Fruit fly (Drosophila melanogaster) S2 (cell line): Measurements from ENCODE around the gene CG15570.

Experiments used
- CG8478 ChIP-seq: fragments of >200 bp; optimal IDR thresholded peaks from 2 replicates; lab custom pipeline; 2018
- CTCF ChIP-seq, 2 experiments: fragments of >200 bp; optimal IDR thresholded peaks; 2 replicates each; lab custom pipeline; 2018

CG15570 gene

dm6 chrX:4212725-4213124, 5.2 kb upstream of the CG15570 start, which contains the start of gene CG43288:
CG43288 (plus strand) TSS chrX:4213025.
- TF ChIP-seq CG8478 (lab: Kevin White, UChicago) (no peak), CTCF (optimal IDR thresholded peaks at IDR 0.05; lab: Kevin White, UChicago) (no peak)

dm6 chrX:4214371-4214770, 3.6 kb upstream of the CG15570 start:
- TF ChIP-seq CG8478 (lab: Kevin White, UChicago) = no peak
- no peak for TF ChIP-seq CTCF (optimal IDR thresholded peaks at IDR 0.05; lab: Kevin White, UChicago)

dm6 chrX:4217294-4217693, 676 bp upstream of the CG15570 start, which contains the start of gene CG15571:
CG15571 (minus strand) TSS chrX:4217394.
- TF ChIP-seq CTCF (optimal IDR thresholded peaks at IDR 0.05; lab: Kevin White, UChicago) = no peak
- no peak for TF ChIP-seq CG8478 (lab: Kevin White, UChicago)

- TF ChIP-seq CTCF (optimal IDR thresholded peaks at IDR 0.05; lab: Kevin White, UChicago) (no peak), CG8478 (lab: Kevin White, UChicago) (no peak)
Measured at dm6 chrX:4225020-4225419, 7.0 kb downstream of the CG15570 start.

- no peak for TF ChIP-seq CTCF (optimal IDR thresholded peaks at IDR 0.05; lab: Kevin White, UChicago)
- no peak for TF ChIP-seq CG8478 (lab: Kevin White, UChicago)
Measured at dm6 chrX:4240146-4240545, 22.2 kb downstream of the CG15570 start.

- TF ChIP-seq CTCF (optimal IDR thresholded peaks at IDR 0.05; lab: Kevin White, UChicago) = no peak
- TF ChIP-seq CG8478 (lab: Kevin White, UChicago) = no peak
Measured at dm6 chrX:4242726-4243125, 24.8 kb downstream of the CG15570 start, which contains the start of gene Femcoat. Femcoat (minus strand) TSS chrX:4242826.

- no peak for TF ChIP-seq CG8478 (lab: Kevin White, UChicago)
Measured at dm6 chrX:4246039-4246438, 28.1 kb downstream of the CG15570 start, which contains the start of gene Muc4B. Muc4B (minus strand) TSS chrX:4246139.

dm6 chrX:4247013-4247412, 29.0 kb downstream of the CG15570 start, which contains the start of gene CG43134:
CG43134 (plus strand) TSS chrX:4247313.
- TF ChIP-seq CG8478 (lab: Kevin White, UChicago) = no peak
- no peak for TF ChIP-seq CTCF (optimal IDR thresholded peaks at IDR 0.05; lab: Kevin White, UChicago)

- TF ChIP-seq CTCF (optimal IDR thresholded peaks at IDR 0.05; lab: Kevin White, UChicago) (no peak), CG8478 (lab: Kevin White, UChicago) (no peak)
Measured at dm6 chrX:4248077-4248476, 30.1 kb downstream of the CG15570 start, which contains the start of gene CG43135. CG43135 (plus strand) TSS chrX:4248377.

- TF ChIP-seq CTCF (optimal IDR thresholded peaks at IDR 0.05; lab: Kevin White, UChicago) = no peak
- TF ChIP-seq CG8478 (lab: Kevin White, UChicago) = no peak
Measured at dm6 chrX:4252690-4253089, 34.7 kb downstream of the CG15570 start, which contains the start of gene CG15576. CG15576 (minus strand) TSS chrX:4252790.

- no peak for TF ChIP-seq CTCF (optimal IDR thresholded peaks at IDR 0.05; lab: Kevin White, UChicago)
- no peak for TF ChIP-seq CG8478 (lab: Kevin White, UChicago)
Measured at dm6 chrX:4262661-4263060, 44.7 kb downstream of the CG15570 start.

dm6 chrX:4264319-4264718, 46.3 kb downstream of the CG15570 start:
- TF ChIP-seq CTCF (optimal IDR thresholded peaks at IDR 0.05; lab: Kevin White, UChicago) (no peak), CG8478 (lab: Kevin White, UChicago) (no peak)

dm6 chrX:4265327-4265726, 47.4 kb downstream of the CG15570 start:
- TF ChIP-seq CG8478 (lab: Kevin White, UChicago) (no peak), CTCF (optimal IDR thresholded peaks at IDR 0.05; lab: Kevin White, UChicago) (no peak)

dm6 chrX:4265797-4266196, 47.8 kb downstream of the CG15570 start, which contains the start of gene CG12691:
CG12691 (plus strand) TSS chrX:4266097.
- TF ChIP-seq CTCF (optimal IDR thresholded peaks at IDR 0.05; lab: Kevin White, UChicago) = no peak
- no peak for TF ChIP-seq CG8478 (lab: Kevin White, UChicago)

- TF ChIP-seq CG8478 (lab: Kevin White, UChicago) (no peak), CTCF (optimal IDR thresholded peaks at IDR 0.05; lab: Kevin White, UChicago) (no peak)
Measured at dm6 chrX:4268401-4268800, 50.4 kb downstream of the CG15570 start, which contains the start of gene CG15572. CG15572 (plus strand) TSS chrX:4268701.
